Worm (Caenorhabditis elegans): Measurements from ENCODE around the gene K09F6.15.

DNA sequence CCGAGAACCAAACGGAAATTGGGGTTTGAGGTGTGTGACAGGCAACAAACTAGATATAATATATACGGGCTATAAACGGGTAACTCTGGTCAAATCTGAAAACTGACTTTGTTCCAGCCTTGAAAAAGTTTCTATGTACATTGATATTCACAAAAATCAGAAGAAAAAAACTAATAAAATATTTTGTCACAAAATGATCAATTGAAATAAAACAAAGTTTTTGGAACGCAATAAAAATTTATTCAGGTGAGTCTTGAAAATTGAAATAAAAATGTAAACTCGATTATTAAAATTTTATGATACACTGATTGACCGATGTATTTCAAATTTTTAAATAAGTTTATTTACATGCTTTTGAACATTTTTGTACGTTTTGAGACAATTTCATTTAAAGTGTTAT lies 25.0 kb upstream of the K09F6.15 start, which contains the start of gene B0281.6:
- TF ChIP-seq dao-5 (tag; optimal IDR thresholded peaks at IDR 0.05) (no peak), W03F9.2 (tag; optimal IDR thresholded peaks at IDR 0.05) (no peak), him-1 (tag; optimal IDR thresholded peaks at IDR 0.05) (no peak)

All from whole organism, L4/young adult.